Worm (Caenorhabditis elegans): ENCODE results near the gene flh-2.

DNA sequence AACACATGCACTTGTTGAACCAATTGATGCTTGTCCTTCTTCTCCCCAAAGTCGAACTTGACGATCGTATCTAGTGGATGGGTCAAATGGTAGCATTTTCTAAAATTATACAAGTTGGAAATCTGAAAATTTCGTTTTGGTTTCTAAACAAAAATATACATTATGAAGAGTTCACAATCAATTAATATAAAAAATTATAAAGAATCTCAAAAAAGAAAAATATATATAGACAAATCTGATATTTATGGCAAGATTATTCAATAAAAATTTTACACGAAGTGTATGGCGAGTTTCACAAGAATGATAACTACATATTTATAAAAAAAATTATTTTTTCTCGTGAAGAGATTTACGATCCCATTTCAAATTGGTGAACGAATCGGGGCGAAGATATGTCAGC, 31.7 kb upstream of the flh-2 start, which contains the start of gene ula-1:
- no peak for TF ChIP-seq T22C8.4 (GFP tag; IDR thresholded peaks at IDR 0.05)
- TF ChIP-seq flt-1 (GFP tag; IDR thresholded peaks at IDR 0.05) = no peak
- TF ChIP-seq ref-1 (GFP tag; conservative IDR thresholded peaks at IDR 0.05) = no peak
- TF ChIP-seq ztf-29 (GFP tag; IDR thresholded peaks at IDR 0.05) = no peak
- no peak for TF ChIP-seq ztf-23 (GFP tag; IDR thresholded peaks at IDR 0.05)

Data from whole organism, midembryonic.